Worm (Caenorhabditis elegans): Measurements from ENCODE around the gene lin-52.

The lin-52 gene

ce11 chrIII:9780665-9781304, 43.8 kb downstream of the lin-52 start, which contains the start of gene vha-1 (continued):
- TF ChIP-seq sma-9 (GFP tag; optimal IDR thresholded peaks at IDR 0.05) (peak; percentile 40), sma-9 (tag; optimal IDR thresholded peaks at IDR 0.05) (no peak), nhr-77 (tag; optimal IDR thresholded peaks at IDR 0.05) (no peak), zag-1 (tag; optimal IDR thresholded peaks at IDR 0.05) (peak; percentile 69), ama-1 (optimal IDR thresholded peaks at IDR 0.05) (peak; percentile 78), nhr-237 (tag; optimal IDR thresholded peaks at IDR 0.05) (no peak), egl-27 (tag; optimal IDR thresholded peaks at IDR 0.05) (peak; percentile 46), nhr-6 (tag; optimal IDR thresholded peaks at IDR 0.05) (peak; percentile 39), nhr-23 (tag; optimal IDR thresholded peaks at IDR 0.05) (no peak), elt-3 (tag; optimal IDR thresholded peaks at IDR 0.05) (no peak), fos-1 (tag; optimal IDR thresholded peaks at IDR 0.05) (peak; percentile 99)

- TF ChIP-seq ztf-4 (tag; optimal IDR thresholded peaks at IDR 0.05), result no peak
- TF ChIP-seq ZK546.5 (tag; optimal IDR thresholded peaks at IDR 0.05), result no peak
- TF ChIP-seq unc-39 (tag; optimal IDR thresholded peaks at IDR 0.05), result no peak
- no peak for TF ChIP-seq aly-2 (tag; optimal IDR thresholded peaks at IDR 0.05)
- no peak for TF ChIP-seq ama-1 (optimal IDR thresholded peaks at IDR 0.05)
- no peak for TF ChIP-seq nhr-77 (tag; optimal IDR thresholded peaks at IDR 0.05)
- TF ChIP-seq peb-1 (tag; optimal IDR thresholded peaks at IDR 0.05), result no peak
- no peak for TF ChIP-seq nhr-129 (tag; optimal IDR thresholded peaks at IDR 0.05)
- TF ChIP-seq nhr-25 (tag; optimal IDR thresholded peaks at IDR 0.05), result no peak
- no peak for TF ChIP-seq elt-3 (tag; optimal IDR thresholded peaks at IDR 0.05)
- no peak for TF ChIP-seq fos-1 (tag; optimal IDR thresholded peaks at IDR 0.05)
- TF ChIP-seq crh-2 (tag; optimal IDR thresholded peaks at IDR 0.05), result no peak
- TF ChIP-seq Y55F3AM.14 (GFP tag; optimal IDR thresholded peaks at IDR 0.05), result no peak
- no peak for TF ChIP-seq skn-1 (tag; optimal IDR thresholded peaks at IDR 0.05)
- TF ChIP-seq gmeb-1 (tag; optimal IDR thresholded peaks at IDR 0.05), result no peak
- no peak for TF ChIP-seq nhr-23 (tag; optimal IDR thresholded peaks at IDR 0.05)
- TF ChIP-seq lsy-2 (tag; optimal IDR thresholded peaks at IDR 0.05), result no peak
- TF ChIP-seq C34F6.9 (tag; optimal IDR thresholded peaks at IDR 0.05), result no peak
- TF ChIP-seq ztf-11 (tag; optimal IDR thresholded peaks at IDR 0.05), result no peak
These were observed 44.3 kb downstream of the lin-52 start, which contains the start of gene sqv-3 for ce11 chrIII:9780254-9780653. TSS of gene sqv-3 (minus strand) at chrIII:9780354.

ce11 chrIII:9779080-9779479, 45.5 kb downstream of the lin-52 start:
- TF ChIP-seq ceh-16 (tag; optimal IDR thresholded peaks at IDR 0.05) (no peak), zag-1 (tag; optimal IDR thresholded peaks at IDR 0.05) (no peak), elt-1 (tag; optimal IDR thresholded peaks at IDR 0.05) (no peak), nhr-10 (tag; optimal IDR thresholded peaks at IDR 0.05) (no peak), R02D3.7 (tag; optimal IDR thresholded peaks at IDR 0.05) (no peak), F13H6.1 (tag; optimal IDR thresholded peaks at IDR 0.05) (no peak), unc-39 (tag; optimal IDR thresholded peaks at IDR 0.05) (no peak), C34F6.9 (tag; optimal IDR thresholded peaks at IDR 0.05) (no peak), ZK546.5 (tag; optimal IDR thresholded peaks at IDR 0.05) (no peak), lin-11 (tag; optimal IDR thresholded peaks at IDR 0.05) (no peak), sem-4 (tag; optimal IDR thresholded peaks at IDR 0.05) (no peak), lin-39 (tag; optimal IDR thresholded peaks at IDR 0.05) (no peak), egl-27 (tag; optimal IDR thresholded peaks at IDR 0.05) (no peak), nhr-12 (tag; optimal IDR thresholded peaks at IDR 0.05) (no peak), mdl-1 (tag; optimal IDR thresholded peaks at IDR 0.05) (no peak), unc-55 (GFP tag; optimal IDR thresholded peaks at IDR 0.05) (no peak), aly-2 (tag; optimal IDR thresholded peaks at IDR 0.05) (no peak), peb-1 (tag; optimal IDR thresholded peaks at IDR 0.05) (no peak), ceh-82 (tag; optimal IDR thresholded peaks at IDR 0.05) (no peak)

ce11 chrIII:9776323-9776722, 48.2 kb downstream of the lin-52 start, which contains the start of gene usp-46:
TSS of gene usp-46 (plus strand) at chrIII:9776623.
- peak; percentile 5 for TF ChIP-seq nhr-129 (tag; optimal IDR thresholded peaks at IDR 0.05)
- peak in 1 of 2 experiments; percentile 15 for TF ChIP-seq lsy-2 (tag; optimal IDR thresholded peaks at IDR 0.05)
- TF ChIP-seq C34F6.9 (tag; optimal IDR thresholded peaks at IDR 0.05), result peak; percentile 22
- no peak for TF ChIP-seq ama-1 (optimal IDR thresholded peaks at IDR 0.05)
